Fruit fly (Drosophila melanogaster) whole organism: ENCODE data around the gene CG44044.

ENCODE experiments used
- pan ChIP-seq: fragments of >200 bp; optimal IDR thresholded peaks from 2 replicates; lab custom pipeline; 2017
- psq ChIP-seq: fragments of >200 bp; optimal IDR thresholded peaks from 2 replicates; lab custom pipeline; 2017

- TF ChIP-seq psq (lab: Kevin White, UChicago) = no peak
- no peak for TF ChIP-seq pan (lab: Kevin White, UChicago)
Measured at dm6 chr3R:16309302-16310080, 12.1 kb upstream of the CG44044 start.
